Fruit fly (Drosophila melanogaster) whole organism, embryonic: ENCODE data around the gene CG9667.

Source experiments
- ATbp ChIP-seq: fragments of 200-800 bp; sonication (Bioruptor generic); optimal IDR thresholded peaks from 2 replicates; lab custom pipeline; 2017; ENCODE audit warnings: missing biosample characterization, mild to moderate bottlenecking, missing genetic modification characterization, missing genetic modification reagents
- CG13424 ChIP-seq: fragments of 200-800 bp; sonication (Bioruptor generic); optimal IDR thresholded peaks from 2 replicates; lab custom pipeline; 2019; ENCODE audit warnings: missing biosample characterization, mild to moderate bottlenecking, missing genetic modification characterization, moderate library complexity
- CG17328 ChIP-seq: fragments of 200-800 bp; sonication (Bioruptor generic); IDR thresholded peaks from 2 replicates; pipeline ENCODE4 v1.3.6; 2022; ENCODE audit warnings: missing biosample characterization, missing genetic modification characterization
- CG17912 ChIP-seq: fragments of 200-800 bp; sonication (Bioruptor generic); optimal IDR thresholded peaks from 2 replicates; lab custom pipeline; 2018; ENCODE audit warnings: missing biosample characterization, mild to moderate bottlenecking, missing genetic modification characterization
- CG18262 ChIP-seq: fragments of 200-800 bp; optimal IDR thresholded peaks from 3 replicates; lab custom pipeline; 2019; ENCODE audit warnings: missing biosample characterization, mild to moderate bottlenecking, missing genetic modification characterization, moderate library complexity
- CG2678 ChIP-seq: fragments of 200-800 bp; sonication (Bioruptor generic); optimal IDR thresholded peaks from 3 replicates; lab custom pipeline; 2019; ENCODE audit warnings: missing biosample characterization, mild to moderate bottlenecking, missing genetic modification characterization, moderate library complexity
- CG31441 ChIP-seq: fragments of 200-800 bp; sonication (Bioruptor generic); IDR thresholded peaks from 2 replicates; pipeline ENCODE4 v1.3.6; 2022; ENCODE audit warnings: missing biosample characterization, missing genetic modification characterization
- CG4424 ChIP-seq: fragments of 200-800 bp; sonication (Bioruptor generic); optimal IDR thresholded peaks from 3 replicates; lab custom pipeline; 2016; ENCODE audit warnings: missing biosample characterization, missing genetic modification characterization
- CG6254 ChIP-seq: fragments of 200-800 bp; sonication (Bioruptor generic); optimal IDR thresholded peaks from 3 replicates; lab custom pipeline; 2017; ENCODE audit warnings: mild to moderate bottlenecking, missing biosample characterization, missing genetic modification reagents, missing genetic modification characterization
- CG6689 ChIP-seq: fragments of 200-800 bp; sonication (Bioruptor generic); IDR thresholded peaks from 2 replicates; pipeline ENCODE4 v1.3.6; 2022; ENCODE audit warnings: missing biosample characterization, missing genetic modification characterization
- CG6813 ChIP-seq: fragments of 200-800 bp; sonication (Bioruptor generic); optimal IDR thresholded peaks from 2 replicates; lab custom pipeline; 2017; ENCODE audit warnings: missing biosample characterization, missing genetic modification characterization, mild to moderate bottlenecking, moderate library complexity, missing genetic modification reagents
- CG7745 ChIP-seq: fragments of 200-800 bp; sonication (Bioruptor generic); optimal IDR thresholded peaks from 2 replicates; lab custom pipeline; 2018; ENCODE audit warnings: missing biosample characterization, mild to moderate bottlenecking, missing genetic modification characterization, moderate library complexity
- CG9797 ChIP-seq: fragments of 200-800 bp; sonication (Bioruptor generic); optimal IDR thresholded peaks from 3 replicates; lab custom pipeline; 2018; ENCODE audit warnings: missing biosample characterization, mild to moderate bottlenecking, missing genetic modification characterization
- CrebB ChIP-seq: fragments of 200-800 bp; sonication (Bioruptor generic); optimal IDR thresholded peaks from 3 replicates; lab custom pipeline; 2018; ENCODE audit warnings: missing biosample characterization, mild to moderate bottlenecking, missing genetic modification characterization
- Drgx ChIP-seq: fragments of 200-800 bp; sonication (Bioruptor generic); IDR thresholded peaks from 2 replicates; pipeline ENCODE4 v1.3.6; 2022; ENCODE audit warnings: missing biosample characterization, missing genetic modification characterization
- Ets97D ChIP-seq: fragments of 200-800 bp; sonication (Bioruptor generic); optimal IDR thresholded peaks from 3 replicates; lab custom pipeline; 2016; ENCODE audit warnings: missing biosample characterization, missing genetic modification characterization
- GATAe ChIP-seq: fragments of 200-800 bp; sonication (Bioruptor generic); conservative IDR thresholded peaks from 2 replicates; pipeline ENCODE4 v1.3.6; 2022; ENCODE audit warnings: missing biosample characterization, missing genetic modification characterization
- Hey ChIP-seq: fragments of 200-800 bp; sonication (Bioruptor generic); optimal IDR thresholded peaks from 3 replicates; lab custom pipeline; 2018; ENCODE audit warnings: missing biosample characterization, mild to moderate bottlenecking, missing genetic modification characterization
- HmgZ ChIP-seq: fragments of 200-800 bp; sonication (Bioruptor generic); optimal IDR thresholded peaks from 2 replicates; lab custom pipeline; 2018; ENCODE audit warnings: missing biosample characterization, mild to moderate bottlenecking, missing genetic modification characterization
- Hmr ChIP-seq: fragments of 200-800 bp; sonication (Bioruptor generic); optimal IDR thresholded peaks from 3 replicates; lab custom pipeline; 2017; ENCODE audit warnings: mild to moderate bottlenecking, missing biosample characterization, missing genetic modification reagents, missing genetic modification characterization
- Mes4 ChIP-seq: fragments of 200-800 bp; sonication (Bioruptor generic); optimal IDR thresholded peaks from 2 replicates; lab custom pipeline; 2016; ENCODE audit warnings: missing biosample characterization, missing genetic modification characterization
- Opbp ChIP-seq: fragments of 200-800 bp; sonication (Bioruptor generic); IDR thresholded peaks from 3 replicates; pipeline ENCODE4 v1.3.6; 2022; ENCODE audit warnings: missing biosample characterization, missing genetic modification characterization; ENCODE audit not compliant: partially characterized antibody
- Ravus ChIP-seq: fragments of 200-800 bp; sonication (Bioruptor generic); IDR thresholded peaks from 2 replicates; pipeline ENCODE4 v1.3.6; 2022; ENCODE audit warnings: missing biosample characterization, missing genetic modification characterization
- al ChIP-seq: fragments of 200-800 bp; sonication (Bioruptor generic); IDR thresholded peaks from 2 replicates; pipeline ENCODE4 v1.3.6; 2022; ENCODE audit warnings: missing biosample characterization, missing genetic modification characterization
- amos ChIP-seq: fragments of 200-800 bp; sonication (Bioruptor generic); IDR thresholded peaks from 2 replicates; pipeline ENCODE4 v1.3.6; 2022; ENCODE audit warnings: missing biosample characterization, missing genetic modification characterization; ENCODE audit not compliant: partially characterized antibody
- bsh ChIP-seq, 2 experiments: fragments of 200-800 bp; sonication (Bioruptor generic); optimal IDR thresholded peaks; 2 replicates each; lab custom pipeline; 2017 to 2018; ENCODE audit warnings: mild to moderate bottlenecking in 2 of 2, missing biosample characterization in 2 of 2, missing genetic modification characterization in 2 of 2, moderate library complexity in 1 of 2
- cg ChIP-seq: fragments of 200-800 bp; sonication (Bioruptor generic); optimal IDR thresholded peaks from 3 replicates; lab custom pipeline; 2019; ENCODE audit warnings: missing biosample characterization, mild to moderate bottlenecking, missing genetic modification characterization, moderate library complexity
- chif ChIP-seq, 2 experiments: fragments of 200-800 bp; sonication (Bioruptor generic); optimal IDR thresholded peaks; 3 replicates each; lab custom pipeline; 2016; ENCODE audit warnings: missing biosample characterization in 2 of 2, missing genetic modification characterization in 2 of 2
- chm ChIP-seq: fragments of 200-800 bp; sonication (Bioruptor generic); IDR thresholded peaks from 2 replicates; pipeline ENCODE4 v1.3.6; 2022; ENCODE audit warnings: missing biosample characterization, missing genetic modification characterization
- corto ChIP-seq: fragments of 200-800 bp; sonication (Bioruptor generic); optimal IDR thresholded peaks from 2 replicates; lab custom pipeline; 2016; ENCODE audit warnings: missing biosample characterization, mild to moderate bottlenecking, missing genetic modification characterization, moderate library complexity
- dmrt11E ChIP-seq: fragments of 200-800 bp; sonication (Bioruptor generic); optimal IDR thresholded peaks from 3 replicates; lab custom pipeline; 2018; ENCODE audit warnings: missing biosample characterization, mild to moderate bottlenecking, missing genetic modification characterization, moderate library complexity
- esg ChIP-seq: fragments of 200-800 bp; sonication (Bioruptor generic); conservative IDR thresholded peaks from 2 replicates; pipeline ENCODE4 v1.3.6; 2022; ENCODE audit warnings: missing biosample characterization, missing genetic modification characterization
- eyg ChIP-seq: fragments of 200-800 bp; sonication (Bioruptor generic); optimal IDR thresholded peaks from 3 replicates; lab custom pipeline; 2016; ENCODE audit warnings: missing biosample characterization, missing genetic modification characterization
- fd3F ChIP-seq: fragments of 200-800 bp; sonication (Bioruptor generic); optimal IDR thresholded peaks from 2 replicates; lab custom pipeline; 2018; ENCODE audit warnings: missing biosample characterization, mild to moderate bottlenecking, missing genetic modification characterization, moderate library complexity
- gcm2 ChIP-seq: fragments of 200-800 bp; sonication (Bioruptor generic); optimal IDR thresholded peaks from 2 replicates; lab custom pipeline; 2016; ENCODE audit warnings: missing biosample characterization, missing genetic modification characterization
- grn ChIP-seq: fragments of 200-800 bp; sonication (Bioruptor generic); optimal IDR thresholded peaks from 3 replicates; lab custom pipeline; 2017; ENCODE audit warnings: missing biosample characterization, missing genetic modification characterization
- gt ChIP-seq: fragments of 200-800 bp; sonication (Bioruptor generic); IDR thresholded peaks from 2 replicates; pipeline ENCODE4 v1.3.6; 2022; ENCODE audit warnings: missing biosample characterization, missing genetic modification characterization
- jing ChIP-seq: fragments of 200-800 bp; sonication (Bioruptor generic); optimal IDR thresholded peaks from 2 replicates; lab custom pipeline; 2018; ENCODE audit warnings: missing biosample characterization, mild to moderate bottlenecking, missing genetic modification characterization
- lola ChIP-seq, 3 experiments: fragments of >200 bp in 2 of 3; fragments of 200-800 bp in 1 of 3; sonication (Bioruptor generic) in 1 of 3; optimal IDR thresholded peaks; 2 replicates each; lab custom pipeline; 2017 to 2019; ENCODE audit warnings: missing biosample characterization in 3 of 3, missing genetic modification characterization in 3 of 3, mild to moderate bottlenecking in 1 of 3, moderate library complexity in 1 of 3
- oc ChIP-seq: fragments of 200-800 bp; sonication (Bioruptor generic); optimal IDR thresholded peaks from 2 replicates; lab custom pipeline; 2018; ENCODE audit warnings: missing biosample characterization, mild to moderate bottlenecking, missing genetic modification characterization, moderate library complexity
- onecut ChIP-seq: fragments of 200-800 bp; sonication (Bioruptor generic); IDR thresholded peaks from 2 replicates; pipeline ENCODE4 v1.3.6; 2022; ENCODE audit warnings: missing biosample characterization, missing genetic modification characterization
- peb ChIP-seq: fragments of 200-800 bp; sonication (Bioruptor generic); IDR thresholded peaks from 2 replicates; pipeline ENCODE4 v1.3.6; 2022; ENCODE audit warnings: missing biosample characterization, missing genetic modification characterization
- pros ChIP-seq: fragments of 200-800 bp; sonication (Bioruptor generic); optimal IDR thresholded peaks from 3 replicates; lab custom pipeline; 2019; ENCODE audit warnings: missing biosample characterization, mild to moderate bottlenecking, missing genetic modification characterization, moderate library complexity
- slou ChIP-seq: fragments of 200-800 bp; sonication (Bioruptor generic); optimal IDR thresholded peaks from 3 replicates; lab custom pipeline; 2016; ENCODE audit warnings: missing biosample characterization, missing genetic modification characterization
- tll ChIP-seq, 2 experiments: fragments of 200-800 bp in 1 of 2; fragments of >200 bp in 1 of 2; sonication (Bioruptor generic) in 1 of 2; optimal IDR thresholded peaks; 2 replicates each; lab custom pipeline; 2017 to 2019; ENCODE audit warnings: missing biosample characterization in 2 of 2, missing genetic modification characterization in 2 of 2, mild to moderate bottlenecking in 1 of 2, moderate library complexity in 1 of 2
- vvl ChIP-seq: fragments of 200-800 bp; sonication (Bioruptor generic); IDR thresholded peaks from 2 replicates; pipeline ENCODE4 v1.3.6; 2022; ENCODE audit warnings: missing biosample characterization, missing genetic modification characterization
- wek ChIP-seq: fragments of 200-800 bp; sonication (Bioruptor generic); optimal IDR thresholded peaks from 3 replicates; lab custom pipeline; 2018; ENCODE audit warnings: missing biosample characterization, mild to moderate bottlenecking, missing genetic modification characterization, moderate library complexity
- zf30C ChIP-seq: fragments of 200-800 bp; sonication (Bioruptor generic); optimal IDR thresholded peaks from 3 replicates; lab custom pipeline; 2018; ENCODE audit warnings: missing biosample characterization, mild to moderate bottlenecking, missing genetic modification characterization

CG9667 gene

dm6 chr3R:8153958-8154606 lies 27.9 kb upstream of the CG9667 start (continued):
- TF ChIP-seq CG2678 (tag; lab: Kevin White, UChicago) (peak; percentile 20), chif (GFP tag; optimal IDR thresholded peaks at IDR 0.05; lab: Kevin White, UChicago) (no peak), esg (GFP tag; lab: Robert Waterston, UW) (no peak), GATAe (GFP tag; lab: Robert Waterston, UW) (no peak), CG18262 (tag; lab: Kevin White, UChicago) (peak; percentile 46), CrebB (tag; lab: Kevin White, UChicago) (no peak), grn (GFP tag; lab: Kevin White, UChicago) (peak; percentile 71), ATbp (GFP tag; lab: Kevin White, UChicago) (no peak), amos (GFP tag; lab: Robert Waterston, UW) (no peak), eyg (GFP tag; lab: Kevin White, UChicago) (no peak), CG9797 (no peak), CG13424 (tag; lab: Kevin White, UChicago) (no peak), Mes4 (GFP tag; lab: Kevin White, UChicago) (no peak), chm (GFP tag; lab: Robert Waterston, UW) (0 out of 2 replicates have a peak, but pooled peaks have one; percentile 13), CG17912 (no peak), CG6689 (GFP tag; lab: Robert Waterston, UW) (no peak), CG4424 (GFP tag; lab: Kevin White, UChicago) (no peak), gcm2 (no peak), CG6254 (GFP tag; lab: Kevin White, UChicago) (no peak), al (GFP tag; lab: Robert Waterston, UW) (no peak), corto (GFP tag; lab: Kevin White, UChicago) (peak; percentile 22), Drgx (GFP tag; lab: Robert Waterston, UW) (peak; percentile 77), dmrt11E (peak; percentile 40), CG17328 (GFP tag; lab: Robert Waterston, UW) (peak; percentile 14; the same call in 1 of the 2 replicates), lola (GFP tag; optimal IDR thresholded peaks at IDR 0.05; lab: Kevin White, UChicago) (peak in 1 of 3 experiments; percentile 9), bsh (GFP tag; optimal IDR thresholded peaks at IDR 0.05; lab: Kevin White, UChicago) (peak; percentile 5 to 31), peb (GFP tag; lab: Robert Waterston, UW) (no peak), vvl (0 out of 2 replicates have a peak, but pooled peaks have one; percentile 13), zf30C (peak; percentile 17), Ets97D (GFP tag; lab: Kevin White, UChicago) (no peak)

DNA sequence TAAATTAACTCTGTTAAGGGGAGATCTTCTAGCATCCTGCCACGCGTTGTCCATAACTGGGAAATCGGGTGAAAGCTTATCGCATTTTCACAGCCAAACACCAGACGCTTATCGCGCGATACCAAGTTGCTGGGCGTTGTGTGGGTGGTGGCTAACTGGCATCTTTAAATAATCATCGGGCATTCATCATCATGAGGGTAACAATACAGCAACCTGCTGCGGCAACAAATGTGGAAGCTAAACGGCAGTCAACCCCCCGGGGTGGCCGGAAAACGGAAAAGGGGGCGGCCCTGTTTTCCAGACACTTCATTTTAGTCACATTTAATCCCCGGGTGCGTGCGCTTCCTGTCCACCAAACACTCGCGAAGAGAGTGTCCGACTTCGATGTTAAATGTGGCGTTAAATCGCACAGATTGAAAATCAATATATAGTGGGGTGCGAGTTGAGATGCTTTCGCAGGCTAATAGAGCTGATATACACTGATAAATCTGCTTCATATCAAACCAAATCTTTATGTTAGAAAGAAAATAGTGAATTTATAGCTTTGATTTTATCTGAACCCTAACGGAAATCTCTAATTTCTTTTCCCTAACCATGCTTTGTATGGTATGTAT lies 26.5 kb upstream of the CG9667 start:
- TF ChIP-seq gt (GFP tag; lab: Robert Waterston, UW) (no peak), Hey (peak; percentile 76), jing (no peak), Ravus (no peak), CG17328 (GFP tag; lab: Robert Waterston, UW) (0 out of 2 replicates have a peak, but pooled peaks have one; percentile 15), Hmr (GFP tag; lab: Kevin White, UChicago) (no peak), oc (tag; lab: Kevin White, UChicago) (peak; percentile 61), pros (GFP tag; lab: Kevin White, UChicago) (peak; percentile 48), CG31441 (GFP tag; lab: Robert Waterston, UW) (no peak), CG7745 (tag; lab: Kevin White, UChicago) (no peak), tll (GFP tag; optimal IDR thresholded peaks at IDR 0.05; lab: Kevin White, UChicago) (peak in 1 of 2 experiments; percentile 4), grn (GFP tag; lab: Kevin White, UChicago) (peak; percentile 78), CG6813 (GFP tag; lab: Kevin White, UChicago) (no peak), cg (GFP tag; lab: Kevin White, UChicago) (no peak), HmgZ (tag; lab: Kevin White, UChicago) (no peak), fd3F (GFP tag; lab: Kevin White, UChicago) (no peak), onecut (peak; percentile 81), slou (GFP tag; lab: Kevin White, UChicago) (no peak), wek (no peak), Opbp (GFP tag; lab: Robert Waterston, UW) (no peak)
